Worm (Caenorhabditis elegans): ENCODE data around the gene sre-36.

DNA sequence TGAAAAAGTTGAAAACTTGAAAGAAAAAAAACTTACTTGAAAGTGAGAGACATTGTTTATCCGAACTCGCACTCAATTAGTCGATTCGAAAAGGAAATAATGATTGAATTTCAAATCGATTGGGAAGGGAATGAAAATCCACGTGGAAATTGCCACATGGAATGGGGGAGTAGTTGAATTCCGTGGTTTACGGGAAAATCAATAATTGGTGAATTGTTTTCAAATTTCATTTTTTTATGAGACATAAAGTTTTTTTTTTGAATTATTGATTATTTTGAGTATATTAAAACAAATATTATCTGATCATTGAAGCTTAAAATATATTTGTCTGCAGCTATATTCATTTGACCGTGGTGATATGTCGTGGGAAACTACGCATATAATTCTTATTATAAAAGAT is 21.6 kb upstream of the sre-36 start, which contains the start of gene F13A7.1:
- no peak for TF ChIP-seq pqm-1 (tag; optimal IDR thresholded peaks at IDR 0.05)
- TF ChIP-seq unc-39 (tag; optimal IDR thresholded peaks at IDR 0.05) = no peak
- TF ChIP-seq nhr-28 (tag; optimal IDR thresholded peaks at IDR 0.05) = no peak
- no peak for TF ChIP-seq fkh-2 (tag; optimal IDR thresholded peaks at IDR 0.05)
- TF ChIP-seq egl-27 (tag; optimal IDR thresholded peaks at IDR 0.05) = no peak
- TF ChIP-seq daf-12 (tag; optimal IDR thresholded peaks at IDR 0.05) = no peak
- TF ChIP-seq jun-1 (tag; optimal IDR thresholded peaks at IDR 0.05) = no peak
- no peak for TF ChIP-seq elt-3 (tag; optimal IDR thresholded peaks at IDR 0.05)
- no peak for TF ChIP-seq nhr-237 (tag; optimal IDR thresholded peaks at IDR 0.05)
- TF ChIP-seq zag-1 (tag; optimal IDR thresholded peaks at IDR 0.05) = no peak
- no peak for TF ChIP-seq elt-2 (tag; optimal IDR thresholded peaks at IDR 0.05)
- TF ChIP-seq nhr-11 (tag; optimal IDR thresholded peaks at IDR 0.05) = no peak
- TF ChIP-seq ztf-11 (tag; optimal IDR thresholded peaks at IDR 0.05) = no peak
- no peak for TF ChIP-seq fos-1 (tag; optimal IDR thresholded peaks at IDR 0.05)

All from whole organism, L3 larva.